Worm (Caenorhabditis elegans) whole organism, L3 larva: ENCODE data around the gene nhr-39.

ENCODE experiments used
- ZK546.5 ChIP-seq: sonication (generic microtip); optimal IDR thresholded peaks from 2 replicates; lab custom pipeline; 2017; ENCODE audit warnings: missing biosample characterization, missing genetic modification characterization
- aly-2 ChIP-seq: fragments of 150-350 bp; optimal IDR thresholded peaks from 2 replicates; lab custom pipeline; 2014; ENCODE audit warnings: missing biosample characterization, missing genetic modification characterization
- ama-1 ChIP-seq: fragments of 150-350 bp; optimal IDR thresholded peaks from 2 replicates; lab custom pipeline; 2018
- daf-12 ChIP-seq: fragments of 150-350 bp; optimal IDR thresholded peaks from 2 replicates; lab custom pipeline; 2014; ENCODE audit warnings: missing biosample characterization, missing genetic modification reagents, missing genetic modification characterization
- elt-3 ChIP-seq, 3 experiments: fragments of 150-350 bp in 1 of 3; sonication (generic microtip) in 2 of 3; optimal IDR thresholded peaks; 2 replicates in 2 of 3; 4 replicates in 1 of 3; lab custom pipeline; 2014 to 2017; ENCODE audit warnings: missing biosample characterization in 3 of 3, missing genetic modification characterization in 3 of 3
- lin-15B ChIP-seq: fragments of 150-350 bp; optimal IDR thresholded peaks from 2 replicates; lab custom pipeline; 2014; ENCODE audit warnings: missing biosample characterization, missing genetic modification characterization
- lin-39 ChIP-seq: fragments of 150-350 bp; optimal IDR thresholded peaks from 2 replicates; lab custom pipeline; 2018; ENCODE audit warnings: missing biosample characterization, missing genetic modification reagents, missing genetic modification characterization
- nhr-77 ChIP-seq: fragments of 150-350 bp; optimal IDR thresholded peaks from 2 replicates; lab custom pipeline; 2014; ENCODE audit warnings: missing biosample characterization, missing genetic modification characterization
- ztf-4 ChIP-seq: fragments of 150-350 bp; optimal IDR thresholded peaks from 2 replicates; lab custom pipeline; 2014; ENCODE audit warnings: missing biosample characterization, missing genetic modification characterization

DNA sequence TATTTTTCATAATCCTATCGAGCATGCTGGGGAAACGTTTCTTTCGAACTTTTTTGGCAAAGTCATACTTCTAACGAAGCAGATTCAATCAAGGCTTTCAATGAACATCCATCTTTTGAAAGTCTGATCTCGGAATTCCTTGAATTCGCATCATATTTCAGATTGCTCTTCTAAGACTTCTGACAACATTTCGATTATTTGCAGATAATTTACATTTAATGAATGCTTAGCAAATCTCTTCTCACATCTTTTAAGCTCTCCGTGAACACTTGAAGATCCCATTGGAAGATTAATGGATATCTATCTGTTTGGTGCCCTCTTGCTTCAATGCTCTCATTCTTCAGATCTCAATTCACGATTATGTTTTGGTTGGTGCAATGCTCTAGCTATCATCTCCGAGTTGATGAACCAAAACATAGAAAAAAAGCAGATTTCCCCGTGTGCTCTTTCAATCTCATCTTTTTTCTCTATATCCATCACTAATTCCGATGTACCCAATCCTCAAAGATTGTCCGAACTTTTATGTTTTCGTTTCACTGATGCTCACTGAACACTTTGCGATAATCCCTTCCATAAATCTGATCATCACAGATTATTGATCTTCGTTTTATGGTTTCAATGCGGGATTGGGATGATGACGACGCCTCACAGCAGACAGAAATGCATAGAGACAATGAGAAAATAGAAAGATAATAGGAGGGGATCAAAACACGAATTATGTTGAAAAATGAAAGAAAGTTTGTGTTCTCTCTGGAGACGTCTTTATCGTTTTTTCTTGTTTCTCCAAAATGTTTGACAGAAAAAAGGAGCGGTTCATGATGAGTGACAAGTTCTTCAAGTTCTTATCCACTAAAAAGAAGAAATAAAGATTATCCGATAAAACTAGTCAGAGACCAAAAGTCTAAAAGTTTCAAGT is 28.7 kb upstream of the nhr-39 start:
- TF ChIP-seq ama-1 (lab: Kevin White, UChicago) (no peak), lin-15B (tag; lab: Kevin White, UChicago) (no peak), elt-3 (tag; optimal IDR thresholded peaks at IDR 0.05; lab: Kevin White, UChicago) (no peak), aly-2 (no peak), ZK546.5 (tag; lab: Kevin White, UChicago) (no peak), lin-39 (tag; lab: Kevin White, UChicago) (no peak), daf-12 (tag; lab: Kevin White, UChicago) (no peak), ztf-4 (tag; lab: Kevin White, UChicago) (no peak), nhr-77 (no peak)
